Comparison of ENCODE assay signal across 3 worm cellular contexts in the genomic region with DNA sequence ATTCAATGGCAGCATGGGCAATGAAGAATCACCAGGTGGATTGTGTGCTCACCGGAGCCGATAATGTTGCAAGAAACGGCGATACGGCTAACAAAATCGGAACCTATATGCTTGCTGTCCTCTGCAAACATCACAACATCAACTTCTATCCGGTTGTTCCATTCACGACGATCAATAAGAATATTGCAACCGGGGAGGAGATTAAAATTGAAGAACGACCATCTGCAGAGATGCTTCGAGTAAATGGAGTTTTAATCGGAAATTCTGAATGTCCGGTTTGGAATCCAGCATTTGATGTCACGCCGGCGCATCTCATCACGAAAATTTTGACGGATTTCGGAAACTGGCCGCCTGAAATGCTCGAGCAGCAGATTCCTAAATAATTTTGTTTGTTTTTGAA.
A peak's percentile ranks its signal among the peaks of the same experiment; 100 is the strongest.
TF ChIP-seq lines count a peak whose summit lies in the region.

No protein-coding gene starts in this region.

TF ChIP-seq in whole organism, L1 larva, 84 proteins besides CTCF, POLR2A, EP300 and RAD21 (continued from another document):
- TF ChIP-seq pax-3 (tag; optimal IDR thresholded peaks at IDR 0.05; lab: Kevin White, UChicago) = peak; percentile 30
- no peak for TF ChIP-seq lin-13 (GFP tag; optimal IDR thresholded peaks at IDR 0.05; lab: Kevin White, UChicago)
- no peak for TF ChIP-seq nhr-11 (tag; optimal IDR thresholded peaks at IDR 0.05; lab: Kevin White, UChicago)
- TF ChIP-seq rnt-1 (tag; optimal IDR thresholded peaks at IDR 0.05; lab: Kevin White, UChicago) = peak; percentile 18
- peak; percentile 6 for TF ChIP-seq nhr-20 (tag; optimal IDR thresholded peaks at IDR 0.05; lab: Kevin White, UChicago)
- no peak for TF ChIP-seq swsn-7 (tag; optimal IDR thresholded peaks at IDR 0.05; lab: Kevin White, UChicago)
- no peak for TF ChIP-seq lin-15B (tag; optimal IDR thresholded peaks at IDR 0.05; lab: Kevin White, UChicago)
- peak; percentile 16; the same call in 1 of the 2 replicates for TF ChIP-seq nhr-19 (GFP tag; conservative IDR thresholded peaks at IDR 0.05; lab: Robert Waterston, UW)

TF ChIP-seq in whole organism, L4 larva, 104 proteins besides CTCF, POLR2A, EP300 and RAD21 (continued from another document and continues in another):
- TF ChIP-seq snpc-1.2 (GFP tag; IDR thresholded peaks at IDR 0.05; lab: Robert Waterston, UW) (no peak), hlh-11 (tag; optimal IDR thresholded peaks at IDR 0.05; lab: Kevin White, UChicago) (no peak), daf-16 (GFP tag; optimal IDR thresholded peaks at IDR 0.05; lab: Kevin White, UChicago) (no peak), daf-16 (tag; optimal IDR thresholded peaks at IDR 0.05; lab: Kevin White, UChicago) (peak; percentile 25), egl-27 (tag; optimal IDR thresholded peaks at IDR 0.05; lab: Kevin White, UChicago) (no peak), nhr-28 (tag; optimal IDR thresholded peaks at IDR 0.05; lab: Kevin White, UChicago) (no peak), nhr-102 (tag; optimal IDR thresholded peaks at IDR 0.05; lab: Kevin White, UChicago) (no peak), tra-1 (GFP tag; IDR thresholded peaks at IDR 0.05; lab: Robert Waterston, UW) (no peak), nhr-111 (GFP tag; optimal IDR thresholded peaks at IDR 0.05; lab: Kevin White, UChicago) (no peak), nhr-48 (tag; optimal IDR thresholded peaks at IDR 0.05; lab: Kevin White, UChicago) (no peak), madf-9 (GFP tag; conservative IDR thresholded peaks at IDR 0.05; lab: Robert Waterston, UW) (no peak), duxl-1 (tag; optimal IDR thresholded peaks at IDR 0.05; lab: Kevin White, UChicago; ENCODE audit: poor library complexity) (peak; percentile 44), nhr-77 (tag; optimal IDR thresholded peaks at IDR 0.05; lab: Kevin White, UChicago) (no peak), nhr-76 (tag; optimal IDR thresholded peaks at IDR 0.05; lab: Kevin White, UChicago) (no peak), ZK546.5 (tag; optimal IDR thresholded peaks at IDR 0.05; lab: Kevin White, UChicago) (no peak), ceh-62 (tag; optimal IDR thresholded peaks at IDR 0.05; lab: Kevin White, UChicago) (no peak), dmd-8 (GFP tag; IDR thresholded peaks at IDR 0.05; lab: Robert Waterston, UW) (no peak), daf-12 (tag; optimal IDR thresholded peaks at IDR 0.05; lab: Kevin White, UChicago) (no peak), nhr-10 (tag; optimal IDR thresholded peaks at IDR 0.05; lab: Kevin White, UChicago) (no peak), zip-11 (GFP tag; IDR thresholded peaks at IDR 0.05; lab: Robert Waterston, UW) (no peak), lir-3 (tag; optimal IDR thresholded peaks at IDR 0.05; lab: Kevin White, UChicago) (no peak), snpc-4 (tag; optimal IDR thresholded peaks at IDR 0.05; lab: Kevin White, UChicago) (no peak), spr-1 (tag; optimal IDR thresholded peaks at IDR 0.05; lab: Kevin White, UChicago) (no peak), set-16 (GFP tag; IDR thresholded peaks at IDR 0.05; lab: Robert Waterston, UW) (no peak), lin-38 (GFP tag; IDR thresholded peaks at IDR 0.05; lab: Robert Waterston, UW) (peak; percentile 66), F26F4.8 (GFP tag; conservative IDR thresholded peaks at IDR 0.05; lab: Robert Waterston, UW) (no peak), zfp-3 (GFP tag; conservative IDR thresholded peaks at IDR 0.05; lab: Robert Waterston, UW) (no peak), D1046.2 (GFP tag; IDR thresholded peaks at IDR 0.05; lab: Robert Waterston, UW) (no peak), Y75B8A.6 (GFP tag; IDR thresholded peaks at IDR 0.05; lab: Robert Waterston, UW) (0 out of 2 replicates have a peak, but pooled peaks have one; percentile 21), zip-2 (tag; optimal IDR thresholded peaks at IDR 0.05; lab: Kevin White, UChicago) (no peak), lsy-2 (tag; optimal IDR thresholded peaks at IDR 0.05; lab: Kevin White, UChicago) (no peak), spr-3 (GFP tag; optimal IDR thresholded peaks at IDR 0.05; lab: Kevin White, UChicago) (no peak), egl-43 (GFP tag; IDR thresholded peaks at IDR 0.05; lab: Robert Waterston, UW) (peak; percentile 47; the same call in 1 of the 2 replicates), mdt-29 (GFP tag; IDR thresholded peaks at IDR 0.05; lab: Robert Waterston, UW) (no peak), zfp-2 (tag; optimal IDR thresholded peaks at IDR 0.05; lab: Kevin White, UChicago) (no peak), lin-13 (GFP tag; optimal IDR thresholded peaks at IDR 0.05; lab: Kevin White, UChicago) (peak; percentile 35), R02D3.7 (tag; optimal IDR thresholded peaks at IDR 0.05; lab: Kevin White, UChicago) (no peak), hmg-1.1 (GFP tag; IDR thresholded peaks at IDR 0.05; lab: Robert Waterston, UW) (no peak), dmd-9 (GFP tag; IDR thresholded peaks at IDR 0.05; lab: Robert Waterston, UW) (no peak), jun-1 (tag; optimal IDR thresholded peaks at IDR 0.05; lab: Kevin White, UChicago) (no peak), nhr-42 (GFP tag; IDR thresholded peaks at IDR 0.05; lab: Robert Waterston, UW) (no peak), aly-2 (tag; optimal IDR thresholded peaks at IDR 0.05; lab: Kevin White, UChicago) (no peak), fos-1 (tag; optimal IDR thresholded peaks at IDR 0.05; lab: Kevin White, UChicago) (no peak), T26A8.4 (GFP tag; IDR thresholded peaks at IDR 0.05; lab: Robert Waterston, UW) (peak; percentile 14; the same call in 1 of the 2 replicates), ztf-11 (tag; optimal IDR thresholded peaks at IDR 0.05; lab: Kevin White, UChicago) (no peak), unc-130 (GFP tag; optimal IDR thresholded peaks at IDR 0.05; lab: Kevin White, UChicago) (no peak), pha-4 (GFP tag; IDR thresholded peaks at IDR 0.05; lab: Robert Waterston, UW) (peak; percentile 47; the same call in 1 of the 2 replicates), pha-4 (tag; optimal IDR thresholded peaks at IDR 0.05; lab: Kevin White, UChicago) (no peak), nhr-25 (tag; optimal IDR thresholded peaks at IDR 0.05; lab: Kevin White, UChicago; ENCODE audit: borderline replicate concordance, insufficient read depth) (no peak), mdl-1 (tag; optimal IDR thresholded peaks at IDR 0.05; lab: Kevin White, UChicago) (no peak), ceh-32 (tag; optimal IDR thresholded peaks at IDR 0.05; lab: Kevin White, UChicago; ENCODE audit: poor library complexity) (no peak), Y48G9A.11 (GFP tag; IDR thresholded peaks at IDR 0.05; lab: Robert Waterston, UW) (peak; percentile 58; the same call in 1 of the 2 replicates), Y105C5A.15 (GFP tag; IDR thresholded peaks at IDR 0.05; lab: Robert Waterston, UW) (no peak), ama-1 (optimal IDR thresholded peaks at IDR 0.05; lab: Kevin White, UChicago) (peak; percentile 70), unc-39 (tag; optimal IDR thresholded peaks at IDR 0.05; lab: Kevin White, UChicago) (no peak), gei-8 (GFP tag; optimal IDR thresholded peaks at IDR 0.05; lab: Kevin White, UChicago) (no peak), unc-62 (GFP tag; optimal IDR thresholded peaks at IDR 0.05 in 1 of 2; lab: Kevin White, UChicago) (no peak), unc-62 (tag; optimal IDR thresholded peaks at IDR 0.05; lab: Kevin White, UChicago) (no peak), lim-7 (GFP tag; IDR thresholded peaks at IDR 0.05; lab: Robert Waterston, UW) (no peak), F10B5.3 (tag; optimal IDR thresholded peaks at IDR 0.05; lab: Kevin White, UChicago) (no peak), skn-1 (tag; optimal IDR thresholded peaks at IDR 0.05; lab: Kevin White, UChicago) (no peak), attf-4 (tag; optimal IDR thresholded peaks at IDR 0.05; lab: Kevin White, UChicago) (no peak)

TF ChIP-seq in whole organism, young adult, 124 proteins besides CTCF, POLR2A, EP300 and RAD21 (continued from another document):
- TF ChIP-seq die-1 (tag; optimal IDR thresholded peaks at IDR 0.05; lab: Kevin White, UChicago) (peak; percentile 5), tlf-1 (GFP tag; optimal IDR thresholded peaks at IDR 0.05; lab: Kevin White, UChicago) (peak; percentile 55), hmg-1.2 (GFP tag; IDR thresholded peaks at IDR 0.05; lab: Robert Waterston, UW) (peak; percentile 40), mxl-1 (tag; optimal IDR thresholded peaks at IDR 0.05; lab: Kevin White, UChicago) (no peak), Y53G8AR.9 (GFP tag; conservative IDR thresholded peaks at IDR 0.05; lab: Robert Waterston, UW) (peak; percentile 55), xnd-1 (tag; optimal IDR thresholded peaks at IDR 0.05; lab: Kevin White, UChicago) (no peak), hsf-1 (GFP tag; IDR thresholded peaks at IDR 0.05; lab: Robert Waterston, UW) (peak; percentile 75), cebp-1 (GFP tag; IDR thresholded peaks at IDR 0.05; lab: Robert Waterston, UW) (no peak), cebp-1 (tag; optimal IDR thresholded peaks at IDR 0.05; lab: Kevin White, UChicago) (peak; percentile 65), Y56A3A.18 (GFP tag; IDR thresholded peaks at IDR 0.05; lab: Robert Waterston, UW) (no peak), mcd-1 (GFP tag; IDR thresholded peaks at IDR 0.05; lab: Robert Waterston, UW) (peak; percentile 51; the same call in 1 of the 2 replicates), nhr-80 (tag; optimal IDR thresholded peaks at IDR 0.05; lab: Kevin White, UChicago) (no peak), egl-18 (GFP tag; IDR thresholded peaks at IDR 0.05; lab: Robert Waterston, UW) (no peak), zim-3 (tag; optimal IDR thresholded peaks at IDR 0.05; lab: Kevin White, UChicago) (peak; percentile 33), ceh-79 (tag; optimal IDR thresholded peaks at IDR 0.05; lab: Kevin White, UChicago) (no peak), ceh-100 (GFP tag; IDR thresholded peaks at IDR 0.05; lab: Robert Waterston, UW) (no peak), repo-1 (tag; optimal IDR thresholded peaks at IDR 0.05; lab: Kevin White, UChicago) (peak; percentile 71)
